Fruit fly (Drosophila melanogaster): ENCODE data around the gene Zaf1.

Gene Zaf1

dm6 chr3R:11582253-11582589 lies 43.2 kb downstream of the Zaf1 start (continued):
- TF ChIP-seq Sox102F (GFP tag; optimal IDR thresholded peaks at IDR 0.05) (no peak), vri (GFP tag; optimal IDR thresholded peaks at IDR 0.05) (no peak), CG11762 (GFP tag; optimal IDR thresholded peaks at IDR 0.05; ENCODE audit: insufficient read depth) (peak; percentile 72), Hr38 (GFP tag; optimal IDR thresholded peaks at IDR 0.05) (peak; percentile 68), CG10631 (GFP tag; optimal IDR thresholded peaks at IDR 0.05) (peak; percentile 87), fd59A (GFP tag; optimal IDR thresholded peaks at IDR 0.05) (peak; percentile 76), svp (GFP tag) (no peak)

dm6 chr3R:11581340-11582252 lies 43.8 kb downstream of the Zaf1 start, which contains the start of gene wkd:
TSS of gene wkd (plus strand) at chr3R:11581576.
- no peak for TF ChIP-seq CG3919 (GFP tag; optimal IDR thresholded peaks at IDR 0.05)
- TF ChIP-seq CG8319 (GFP tag; optimal IDR thresholded peaks at IDR 0.05) = no peak
- TF ChIP-seq CG31627 (GFP tag; optimal IDR thresholded peaks at IDR 0.05) = peak; percentile 9
- peak; percentile 83 for TF ChIP-seq CG1621 (tag; optimal IDR thresholded peaks at IDR 0.05)
- TF ChIP-seq CG34406 (GFP tag; optimal IDR thresholded peaks at IDR 0.05) = no peak
- TF ChIP-seq Eip78C (GFP tag) = no peak
- TF ChIP-seq Hr4 (GFP tag; optimal IDR thresholded peaks at IDR 0.05) = no peak
- TF ChIP-seq Ets96B (tag; optimal IDR thresholded peaks at IDR 0.05) = no peak
- TF ChIP-seq CG3032 (tag; optimal IDR thresholded peaks at IDR 0.05) = no peak

dm6 chr3R:11578645-11579044 lies 46.8 kb downstream of the Zaf1 start, which contains the start of the genes CG6790 and CG5342:
TSS of gene CG6790 (minus strand) at chr3R:11578745.
TSS of gene CG5342 (plus strand) at chr3R:11578826.
- TF ChIP-seq Blimp-1 (GFP tag; optimal IDR thresholded peaks at IDR 0.05) (no peak), CG1621 (tag; optimal IDR thresholded peaks at IDR 0.05) (no peak), Eip93F (GFP tag; optimal IDR thresholded peaks at IDR 0.05) (no peak), Ets21C (GFP tag; optimal IDR thresholded peaks at IDR 0.05) (no peak), CG6808 (GFP tag; optimal IDR thresholded peaks at IDR 0.05) (no peak), CG6163 (GFP tag; IDR thresholded peaks at IDR 0.05) (no peak), CG4318 (GFP tag; optimal IDR thresholded peaks at IDR 0.05) (no peak), Lpt (GFP tag; optimal IDR thresholded peaks at IDR 0.05) (no peak), CG34406 (GFP tag; optimal IDR thresholded peaks at IDR 0.05) (no peak), Sox15 (GFP tag; optimal IDR thresholded peaks at IDR 0.05) (no peak), pdm3 (GFP tag; optimal IDR thresholded peaks at IDR 0.05) (no peak), fkh (GFP tag; optimal IDR thresholded peaks at IDR 0.05) (no peak), spab (GFP tag; optimal IDR thresholded peaks at IDR 0.05) (no peak), CG16779 (tag; optimal IDR thresholded peaks at IDR 0.05) (no peak)
